Fruit fly (Drosophila melanogaster): ENCODE results near the gene Swt1.

The Swt1 gene

dm6 chrX:18083528-18084365 lies 6.6 kb downstream of the Swt1 start:
- TF ChIP-seq Sox14 (GFP tag; optimal IDR thresholded peaks at IDR 0.05) (peak; percentile 4), Sox15 (GFP tag; optimal IDR thresholded peaks at IDR 0.05) (no peak), CG16779 (tag; optimal IDR thresholded peaks at IDR 0.05) (no peak), Blimp-1 (GFP tag; optimal IDR thresholded peaks at IDR 0.05) (no peak), fkh (GFP tag; optimal IDR thresholded peaks at IDR 0.05) (peak; percentile 84), CG6163 (GFP tag; IDR thresholded peaks at IDR 0.05) (no peak), Eip78C (GFP tag) (peak; percentile 37)

DNA sequence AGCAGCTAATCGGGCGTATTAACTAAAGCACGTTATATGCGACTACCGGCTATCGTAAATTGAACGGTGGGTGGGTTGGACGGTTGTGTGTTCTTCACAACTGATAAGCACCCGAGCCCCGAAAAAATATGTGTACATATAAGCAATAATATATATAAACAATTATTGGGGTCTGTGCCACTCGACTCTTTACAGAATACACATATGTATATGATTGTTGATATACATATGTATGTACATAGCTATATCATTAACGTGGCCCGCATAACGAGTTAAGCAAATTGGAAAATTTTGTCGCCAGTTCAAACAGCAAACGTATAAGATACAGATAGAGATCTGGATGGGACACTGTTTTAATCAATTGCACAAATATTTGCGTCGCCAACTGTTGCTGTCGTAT lies 7.6 kb downstream of the Swt1 start:
- TF ChIP-seq CG10669 (GFP tag; optimal IDR thresholded peaks at IDR 0.05) (no peak), fkh (GFP tag; optimal IDR thresholded peaks at IDR 0.05) (peak; percentile 82), spab (GFP tag; optimal IDR thresholded peaks at IDR 0.05) (no peak), eg (GFP tag; IDR thresholded peaks at IDR 0.05) (no peak), CG8319 (GFP tag; optimal IDR thresholded peaks at IDR 0.05) (no peak), CG6808 (GFP tag; optimal IDR thresholded peaks at IDR 0.05) (no peak), fd59A (GFP tag; optimal IDR thresholded peaks at IDR 0.05) (no peak), CG16779 (tag; optimal IDR thresholded peaks at IDR 0.05) (no peak), CG9139 (GFP tag; optimal IDR thresholded peaks at IDR 0.05) (no peak), svp (GFP tag) (peak; percentile 37)

dm6 chrX:18064183-18064582 lies 26.1 kb downstream of the Swt1 start, which contains the start of gene Dhc16F:
Gene Dhc16F (plus strand): TSS chrX:18064483.
- TF ChIP-seq CG7368 (GFP tag; optimal IDR thresholded peaks at IDR 0.05) (no peak), Hr38 (GFP tag; optimal IDR thresholded peaks at IDR 0.05) (no peak), CG3032 (tag; optimal IDR thresholded peaks at IDR 0.05) (no peak), fd59A (GFP tag; optimal IDR thresholded peaks at IDR 0.05) (no peak)

- TF ChIP-seq dsx (GFP tag; optimal IDR thresholded peaks at IDR 0.05; ENCODE audit: poor library complexity, severe bottlenecking) (no peak), CG7368 (GFP tag; optimal IDR thresholded peaks at IDR 0.05) (peak; percentile 10)
Observed at dm6 chrX:18063144-18063772, 27.1 kb downstream of the Swt1 start, which contains the start of gene Sh. Gene Sh (minus strand): TSS chrX:18063247.

dm6 chrX:18058108-18058507 lies 32.2 kb downstream of the Swt1 start:
- no peak for TF ChIP-seq esn (GFP tag; optimal IDR thresholded peaks at IDR 0.05)
- peak; percentile 28 for TF ChIP-seq Eip78C (GFP tag)

DNA sequence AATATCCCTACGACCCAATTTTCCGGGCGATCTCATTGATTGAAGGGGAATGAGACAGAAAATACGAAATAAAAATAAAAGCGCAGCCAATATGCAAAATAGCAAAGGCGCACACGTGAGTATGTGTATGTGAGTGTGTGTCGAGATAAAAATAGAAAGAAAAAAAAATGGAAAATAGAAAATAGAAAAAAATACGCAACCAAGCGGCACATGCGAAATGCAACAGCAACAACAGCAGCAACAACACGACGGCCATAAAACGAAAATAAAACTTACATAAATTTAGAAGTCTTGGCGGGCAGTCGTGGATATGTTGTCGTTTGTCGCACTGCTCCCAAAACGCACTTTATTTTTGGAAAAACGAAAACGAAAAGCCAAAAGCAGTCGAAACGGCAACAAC lies 33.1 kb downstream of the Swt1 start:
- TF ChIP-seq CG6163 (GFP tag; IDR thresholded peaks at IDR 0.05) (0 out of 3 replicates have a peak, but pooled peaks have one; percentile 26), Lpt (GFP tag; optimal IDR thresholded peaks at IDR 0.05) (peak; percentile 7), CG7368 (GFP tag; optimal IDR thresholded peaks at IDR 0.05) (no peak), CG6276 (GFP tag; optimal IDR thresholded peaks at IDR 0.05) (peak; percentile 75), eg (GFP tag; IDR thresholded peaks at IDR 0.05) (peak; percentile 58; the same call in 2 of the 3 replicates), topi (GFP tag; optimal IDR thresholded peaks at IDR 0.05) (no peak), Sox102F (GFP tag; optimal IDR thresholded peaks at IDR 0.05) (no peak), net (GFP tag; optimal IDR thresholded peaks at IDR 0.05) (no peak), CG8119 (GFP tag; IDR thresholded peaks at IDR 0.05) (peak; percentile 51; the same call in 2 of the 3 replicates), CG15336 (GFP tag; IDR thresholded peaks at IDR 0.05) (peak; percentile 50)
